Worm (Caenorhabditis elegans) whole organism, early embryonic: Measurements from ENCODE around the gene nspd-9.

Experiments
- B0310.2 ChIP-seq: sonication (generic microtip); optimal IDR thresholded peaks from 2 replicates; lab custom pipeline; 2016; ENCODE audit warnings: mild to moderate bottlenecking, missing genetic modification characterization, missing compliant biosample characterization
- F13C5.2 ChIP-seq: sonication (generic microtip); optimal IDR thresholded peaks from 2 replicates; lab custom pipeline; 2017; ENCODE audit warnings: mild to moderate bottlenecking, missing genetic modification characterization, inconsistent platforms, missing compliant biosample characterization
- aly-1 ChIP-seq: sonication (generic microtip); optimal IDR thresholded peaks from 2 replicates; lab custom pipeline; 2016; ENCODE audit warnings: missing genetic modification characterization, missing compliant biosample characterization
- ama-1 ChIP-seq: fragments of 150-350 bp; optimal IDR thresholded peaks from 2 replicates; lab custom pipeline; 2014
- ceh-13 ChIP-seq: fragments of 200-800 bp; sonication (Bioruptor generic); optimal IDR thresholded peaks from 2 replicates; lab custom pipeline; 2018; ENCODE audit warnings: mild to moderate bottlenecking, missing genetic modification characterization, missing compliant biosample characterization
- ceh-36 ChIP-seq: sonication (generic microtip); optimal IDR thresholded peaks from 2 replicates; lab custom pipeline; 2016; ENCODE audit warnings: missing genetic modification characterization, inconsistent platforms, missing compliant biosample characterization
- ets-7 ChIP-seq: sonication (generic microtip); optimal IDR thresholded peaks from 2 replicates; lab custom pipeline; 2016; ENCODE audit warnings: missing genotype, missing genetic modification characterization, missing compliant biosample characterization
- flt-1 ChIP-seq: fragments of 200-800 bp; sonication (Bioruptor generic); IDR thresholded peaks from 2 replicates; pipeline ENCODE4 v1.3.6; 2022; ENCODE audit warnings: missing genetic modification characterization, missing compliant biosample characterization
- hmbx-1 ChIP-seq: sonication (generic microtip); optimal IDR thresholded peaks from 2 replicates; lab custom pipeline; 2016; ENCODE audit warnings: mild to moderate bottlenecking, missing genetic modification characterization, missing compliant biosample characterization
- hmg-4 ChIP-seq: fragments of 200-800 bp; sonication (Bioruptor generic); optimal IDR thresholded peaks from 2 replicates; lab custom pipeline; 2018; ENCODE audit warnings: mild to moderate bottlenecking, missing genetic modification characterization, missing compliant biosample characterization
- hnd-1 ChIP-seq: sonication (generic microtip); optimal IDR thresholded peaks from 2 replicates; lab custom pipeline; 2016; ENCODE audit warnings: missing genetic modification characterization, missing compliant biosample characterization
- pes-1 ChIP-seq: fragments of 200-800 bp; sonication (Bioruptor generic); IDR thresholded peaks from 2 replicates; pipeline ENCODE4 v1.3.6; 2022; ENCODE audit warnings: missing genetic modification reagents, missing genetic modification characterization, missing compliant biosample characterization
- scrt-1 ChIP-seq: fragments of 200-800 bp; sonication (Bioruptor generic); IDR thresholded peaks from 2 replicates; pipeline ENCODE4 v1.3.6; 2022; ENCODE audit warnings: missing genetic modification characterization, missing compliant biosample characterization
- sea-1 ChIP-seq: fragments of 200-800 bp; sonication (Bioruptor generic); conservative IDR thresholded peaks from 2 replicates; pipeline ENCODE4 v1.3.6; 2022; ENCODE audit warnings: missing genetic modification characterization, missing compliant biosample characterization
- tbx-11 ChIP-seq: fragments of 200-800 bp; sonication (Bioruptor generic); IDR thresholded peaks from 2 replicates; pipeline ENCODE4 v1.3.6; 2022; ENCODE audit warnings: missing genetic modification characterization, missing compliant biosample characterization
- tbx-37 ChIP-seq: fragments of 200-800 bp; sonication (Bioruptor generic); conservative IDR thresholded peaks from 2 replicates; pipeline ENCODE4 v1.3.6; 2022; ENCODE audit warnings: missing genetic modification reagents, missing genetic modification characterization, missing compliant biosample characterization
- tra-4 ChIP-seq: sonication (generic microtip); optimal IDR thresholded peaks from 2 replicates; lab custom pipeline; 2017; ENCODE audit warnings: missing genetic modification characterization, missing compliant biosample characterization

The nspd-9 gene

ce11 chrIII:4850139-4850538 is 20.0 kb upstream of the nspd-9 start, which contains the start of gene F26A1.1:
Gene F26A1.1, plus strand, starts transcription at chrIII:4850507.
- no peak for TF ChIP-seq ama-1 (lab: Kevin White, UChicago)

ce11 chrIII:4849739-4850138 is 19.6 kb upstream of the nspd-9 start, which contains the start of gene nonu-1:
Gene nonu-1, minus strand, starts transcription at chrIII:4849907.
- TF ChIP-seq ceh-36 (tag; lab: Kevin White, UChicago), result no peak
- TF ChIP-seq ets-7, result no peak
- no peak for TF ChIP-seq B0310.2
- TF ChIP-seq hnd-1 (tag; lab: Kevin White, UChicago), result no peak
- no peak for TF ChIP-seq sea-1 (GFP tag; lab: Robert Waterston, UW)
- no peak for TF ChIP-seq ceh-13 (GFP tag; lab: Kevin White, UChicago)

- TF ChIP-seq sea-1 (GFP tag; lab: Robert Waterston, UW), result no peak
- no peak for TF ChIP-seq tbx-11
- no peak for TF ChIP-seq tbx-37 (GFP tag; lab: Robert Waterston, UW)
- TF ChIP-seq ceh-36 (tag; lab: Kevin White, UChicago), result no peak
- no peak for TF ChIP-seq scrt-1
- no peak for TF ChIP-seq ets-7
- no peak for TF ChIP-seq ceh-13 (GFP tag; lab: Kevin White, UChicago)
- TF ChIP-seq ama-1 (lab: Kevin White, UChicago), result no peak
- TF ChIP-seq F13C5.2 (tag; lab: Kevin White, UChicago), result no peak
- TF ChIP-seq aly-1 (tag; lab: Kevin White, UChicago), result no peak
- no peak for TF ChIP-seq hnd-1 (tag; lab: Kevin White, UChicago)
- TF ChIP-seq B0310.2, result no peak
- TF ChIP-seq hmbx-1 (tag; lab: Kevin White, UChicago), result no peak
- no peak for TF ChIP-seq flt-1
- no peak for TF ChIP-seq tra-4 (tag; lab: Kevin White, UChicago)
Measured at ce11 chrIII:4844327-4844726, 14.2 kb upstream of the nspd-9 start, which contains the start of the genes clec-157 and fkh-5. Gene clec-157, minus strand, starts transcription at chrIII:4844427. Gene fkh-5, plus strand, starts transcription at chrIII:4844662.

- TF ChIP-seq ceh-36 (tag; lab: Kevin White, UChicago) (no peak), ceh-13 (GFP tag; lab: Kevin White, UChicago) (no peak)
Measured at ce11 chrIII:4842173-4842572, 12.1 kb upstream of the nspd-9 start, which contains the start of gene clec-156. Gene clec-156, minus strand, starts transcription at chrIII:4842273.

ce11 chrIII:4837429-4837828 is 7.3 kb upstream of the nspd-9 start, which contains the start of the genes acbp-7 and F26A1.19:
Gene acbp-7, plus strand, starts transcription at chrIII:4837729.
Gene F26A1.19, plus strand, starts transcription at chrIII:4837731.
- no peak for TF ChIP-seq hnd-1 (tag; lab: Kevin White, UChicago)

- no peak for TF ChIP-seq pes-1 (GFP tag; lab: Robert Waterston, UW)
- no peak for TF ChIP-seq tbx-37 (GFP tag; lab: Robert Waterston, UW)
- no peak for TF ChIP-seq scrt-1
- no peak for TF ChIP-seq hnd-1 (tag; lab: Kevin White, UChicago)
- TF ChIP-seq flt-1, result no peak
- TF ChIP-seq ceh-36 (tag; lab: Kevin White, UChicago), result no peak
- TF ChIP-seq B0310.2, result no peak
- no peak for TF ChIP-seq ceh-13 (GFP tag; lab: Kevin White, UChicago)
- TF ChIP-seq sea-1 (GFP tag; lab: Robert Waterston, UW), result no peak
- no peak for TF ChIP-seq tbx-11
- TF ChIP-seq ets-7, result no peak
- TF ChIP-seq ama-1 (lab: Kevin White, UChicago), result no peak
Measured at ce11 chrIII:4829440-4829839, 667 bp downstream of the nspd-9 start, which contains the start of gene F26A1.9. Gene F26A1.9, minus strand, starts transcription at chrIII:4829540.

ce11 chrIII:4826606-4827005 is 3.5 kb downstream of the nspd-9 start, which contains the start of gene F26A1.3:
Gene F26A1.3, plus strand, starts transcription at chrIII:4826906.
- TF ChIP-seq ceh-13 (GFP tag; lab: Kevin White, UChicago) (no peak), pes-1 (GFP tag; lab: Robert Waterston, UW) (no peak), aly-1 (tag; lab: Kevin White, UChicago) (no peak), ama-1 (lab: Kevin White, UChicago) (no peak), hmg-4 (GFP tag; lab: Kevin White, UChicago) (no peak), F13C5.2 (tag; lab: Kevin White, UChicago) (no peak), B0310.2 (no peak), tbx-37 (GFP tag; lab: Robert Waterston, UW) (no peak), ceh-36 (tag; lab: Kevin White, UChicago) (no peak), tra-4 (tag; lab: Kevin White, UChicago) (no peak), sea-1 (GFP tag; lab: Robert Waterston, UW) (no peak), scrt-1 (no peak), hmbx-1 (tag; lab: Kevin White, UChicago) (no peak), hnd-1 (tag; lab: Kevin White, UChicago) (no peak), tbx-11 (no peak), flt-1 (no peak), ets-7 (no peak)

- TF ChIP-seq ama-1 (lab: Kevin White, UChicago), result no peak
- no peak for TF ChIP-seq scrt-1
- TF ChIP-seq pes-1 (GFP tag; lab: Robert Waterston, UW), result no peak
Measured at ce11 chrIII:4822140-4822539, 8.0 kb downstream of the nspd-9 start, which contains the start of gene F26A1.8. Gene F26A1.8, minus strand, starts transcription at chrIII:4822240.

- TF ChIP-seq ceh-36 (tag; lab: Kevin White, UChicago) (no peak), scrt-1 (no peak), hnd-1 (tag; lab: Kevin White, UChicago) (no peak), tbx-11 (no peak), hmg-4 (GFP tag; lab: Kevin White, UChicago) (no peak), B0310.2 (no peak)
Measured at ce11 chrIII:4819843-4820242, 10.3 kb downstream of the nspd-9 start, which contains the start of gene F26A1.7. Gene F26A1.7, minus strand, starts transcription at chrIII:4819943.
